Worm (Caenorhabditis elegans) whole organism, L4 larva: ENCODE measurements around the gene ZK892.6.

Experiments
- D1046.2 ChIP-seq: fragments of 200-800 bp; sonication (Bioruptor generic); IDR thresholded peaks from 2 replicates; pipeline ENCODE4 v1.3.6; 2022; ENCODE audit warnings: missing genetic modification characterization, missing compliant biosample characterization
- F10B5.3 ChIP-seq: sonication (generic microtip); optimal IDR thresholded peaks from 2 replicates; lab custom pipeline; 2016; ENCODE audit warnings: mild to moderate bottlenecking, missing genetic modification characterization, missing compliant biosample characterization
- F44E2.7 ChIP-seq: fragments of 200-800 bp; sonication (Bioruptor generic); IDR thresholded peaks from 2 replicates; pipeline ENCODE4 v2.1.2; 2022; ENCODE audit warnings: missing genetic modification characterization, missing compliant biosample characterization
- F49E8.2 ChIP-seq: sonication (generic microtip); optimal IDR thresholded peaks from 2 replicates; lab custom pipeline; 2016; ENCODE audit warnings: missing compliant biosample characterization, mild to moderate bottlenecking, missing genetic modification characterization, borderline replicate concordance
- Y105C5A.15 ChIP-seq: fragments of 200-800 bp; sonication (Bioruptor generic); IDR thresholded peaks from 2 replicates; pipeline ENCODE4 v1.3.6; 2022; ENCODE audit warnings: missing genetic modification characterization, missing compliant biosample characterization
- Y48G9A.11 ChIP-seq: fragments of 200-800 bp; sonication (Bioruptor generic); IDR thresholded peaks from 2 replicates; pipeline ENCODE4 v1.3.6; 2022; ENCODE audit warnings: missing genetic modification reagents, missing genetic modification characterization, missing compliant biosample characterization
- Y5F2A.4 ChIP-seq: fragments of 200-800 bp; sonication (Bioruptor generic); optimal IDR thresholded peaks from 2 replicates; lab custom pipeline; 2018; ENCODE audit warnings: mild to moderate bottlenecking, missing genetic modification characterization, missing compliant biosample characterization
- Y75B8A.6 ChIP-seq: fragments of 200-800 bp; sonication (Bioruptor generic); IDR thresholded peaks from 2 replicates; pipeline ENCODE4 v1.3.6; 2022; ENCODE audit warnings: missing genetic modification reagents, missing genetic modification characterization, missing compliant biosample characterization
- ZK546.5 ChIP-seq, 2 experiments: sonication (generic microtip); optimal IDR thresholded peaks; 2 replicates each; lab custom pipeline; 2017; ENCODE audit warnings: missing biosample characterization in 2 of 2, missing genetic modification characterization in 2 of 2
- arid-1 ChIP-seq: fragments of 200-800 bp; sonication (Bioruptor generic); conservative IDR thresholded peaks from 2 replicates; pipeline ENCODE4 v1.3.6; 2022; ENCODE audit warnings: missing genetic modification reagents, missing genetic modification characterization, missing compliant biosample characterization
- ceh-32 ChIP-seq: sonication (generic microtip); optimal IDR thresholded peaks from 2 replicates; lab custom pipeline; 2016; ENCODE audit warnings: mild to moderate bottlenecking, missing genetic modification characterization, missing compliant biosample characterization; ENCODE audit not compliant: poor library complexity
- ceh-44 ChIP-seq: fragments of 200-800 bp; sonication (Bioruptor generic); IDR thresholded peaks from 2 replicates; pipeline ENCODE4 v1.3.6; 2022; ENCODE audit warnings: missing genetic modification reagents, missing genetic modification characterization, missing compliant biosample characterization
- cey-2 ChIP-seq: sonication (generic microtip); optimal IDR thresholded peaks from 3 replicates; lab custom pipeline; 2017; ENCODE audit warnings: missing genetic modification characterization, mild to moderate bottlenecking, missing compliant biosample characterization, antibody characterized with exemption, borderline replicate concordance; ENCODE audit not compliant: insufficient read depth
- ctbp-1 ChIP-seq: fragments of 200-800 bp; sonication (Bioruptor generic); IDR thresholded peaks from 2 replicates; pipeline ENCODE4 v1.3.6; 2022; ENCODE audit warnings: missing genetic modification reagents, missing genetic modification characterization, missing compliant biosample characterization
- daf-12 ChIP-seq: fragments of 150-350 bp; optimal IDR thresholded peaks from 2 replicates; lab custom pipeline; 2014; ENCODE audit warnings: missing biosample characterization, missing genetic modification reagents, missing genetic modification characterization
- daf-16 ChIP-seq, 3 experiments: sonication (generic microtip); optimal IDR thresholded peaks; 2 replicates each; lab custom pipeline; 2016 to 2017; ENCODE audit warnings: missing genetic modification characterization in 3 of 3, missing genetic modification reagents in 3 of 3, mild to moderate bottlenecking in 2 of 3, missing compliant biosample characterization in 2 of 3, missing biosample characterization in 1 of 3, moderate library complexity in 1 of 3
- daf-19 ChIP-seq: fragments of 200-800 bp; sonication (Bioruptor generic); conservative IDR thresholded peaks from 2 replicates; pipeline ENCODE4 v1.3.6; 2022; ENCODE audit warnings: missing genetic modification characterization, missing compliant biosample characterization
- dmd-6 ChIP-seq: fragments of 200-800 bp; sonication (Bioruptor generic); IDR thresholded peaks from 2 replicates; pipeline ENCODE4 v1.3.6; 2022; ENCODE audit warnings: missing genetic modification reagents, missing genetic modification characterization, missing compliant biosample characterization
- duxl-1 ChIP-seq: sonication (generic microtip); optimal IDR thresholded peaks from 2 replicates; lab custom pipeline; 2016; ENCODE audit warnings: mild to moderate bottlenecking, missing genetic modification characterization, moderate library complexity, missing compliant biosample characterization; ENCODE audit not compliant: poor library complexity
- dve-1 ChIP-seq: sonication (generic microtip); optimal IDR thresholded peaks from 2 replicates; lab custom pipeline; 2017; ENCODE audit warnings: antibody characterized with exemption, mild to moderate bottlenecking, missing genetic modification characterization, missing compliant biosample characterization; ENCODE audit not compliant: insufficient read depth
- hlh-30 ChIP-seq: sonication (generic microtip); optimal IDR thresholded peaks from 2 replicates; lab custom pipeline; 2017; ENCODE audit warnings: antibody characterized with exemption, mild to moderate bottlenecking, missing genetic modification characterization, missing compliant biosample characterization; ENCODE audit not compliant: insufficient read depth
- jun-1 ChIP-seq: fragments of 150-350 bp; optimal IDR thresholded peaks from 2 replicates; lab custom pipeline; 2014; ENCODE audit warnings: missing biosample characterization, missing genetic modification reagents, missing genetic modification characterization
- lim-7 ChIP-seq: fragments of 200-800 bp; sonication (Bioruptor generic); IDR thresholded peaks from 2 replicates; pipeline ENCODE4 v1.3.6; 2022; ENCODE audit warnings: missing genetic modification characterization, missing compliant biosample characterization
- lin-13 ChIP-seq: fragments of 150-350 bp; optimal IDR thresholded peaks from 2 replicates; lab custom pipeline; 2014; ENCODE audit warnings: missing biosample characterization, missing genetic modification reagents, missing genetic modification characterization
- lin-15B ChIP-seq: fragments of 150-350 bp; sonication (generic microtip); optimal IDR thresholded peaks from 3 replicates; lab custom pipeline; 2014; ENCODE audit warnings: missing biosample characterization, missing genetic modification characterization
- lin-38 ChIP-seq: fragments of 200-800 bp; sonication (Bioruptor generic); IDR thresholded peaks from 2 replicates; pipeline ENCODE4 v1.3.6; 2022; ENCODE audit warnings: missing genetic modification reagents, missing genetic modification characterization, missing compliant biosample characterization
- lin-39 ChIP-seq: fragments of 150-350 bp; optimal IDR thresholded peaks from 2 replicates; lab custom pipeline; 2014; ENCODE audit warnings: missing biosample characterization, missing genetic modification reagents, missing genetic modification characterization
- madf-5 ChIP-seq, 2 experiments: fragments of 200-800 bp; sonication (Bioruptor generic); IDR thresholded peaks; 2 replicates each; pipeline ENCODE4 v1.3.6; 2022; ENCODE audit warnings: missing compliant biosample characterization in 2 of 2, missing genetic modification characterization in 2 of 2
- madf-9 ChIP-seq: fragments of 200-800 bp; sonication (Bioruptor generic); conservative IDR thresholded peaks from 2 replicates; pipeline ENCODE4 v1.3.6; 2022; ENCODE audit warnings: missing genetic modification reagents, missing genetic modification characterization, missing compliant biosample characterization
- mdl-1 ChIP-seq, 2 experiments: fragments of 150-350 bp in 1 of 2; sonication (generic microtip) in 1 of 2; optimal IDR thresholded peaks; 2 replicates each; lab custom pipeline; 2014 to 2017; ENCODE audit warnings: missing biosample characterization in 2 of 2, missing genetic modification characterization in 2 of 2
- mdt-29 ChIP-seq: fragments of 200-800 bp; sonication (Bioruptor generic); IDR thresholded peaks from 2 replicates; pipeline ENCODE4 v1.3.6; 2022; ENCODE audit warnings: missing genetic modification reagents, missing genetic modification characterization, missing compliant biosample characterization
- mxl-2 ChIP-seq: fragments of 200-800 bp; sonication (Bioruptor generic); conservative IDR thresholded peaks from 2 replicates; pipeline ENCODE4 v1.3.6; 2022; ENCODE audit warnings: missing genetic modification reagents, missing genetic modification characterization, missing compliant biosample characterization
- nhr-102 ChIP-seq: sonication (generic microtip); optimal IDR thresholded peaks from 2 replicates; lab custom pipeline; 2016; ENCODE audit warnings: mild to moderate bottlenecking, missing genetic modification characterization, moderate library complexity, missing compliant biosample characterization
- nhr-111 ChIP-seq: fragments of 200-800 bp; sonication (Bioruptor generic); optimal IDR thresholded peaks from 2 replicates; lab custom pipeline; 2018; ENCODE audit warnings: mild to moderate bottlenecking, missing genetic modification characterization, missing compliant biosample characterization
- nhr-237 ChIP-seq: sonication (generic microtip); optimal IDR thresholded peaks from 2 replicates; lab custom pipeline; 2017; ENCODE audit warnings: missing biosample characterization, missing genetic modification characterization
- nhr-25 ChIP-seq: sonication (generic microtip); optimal IDR thresholded peaks from 2 replicates; lab custom pipeline; 2017; ENCODE audit warnings: missing genetic modification characterization, mild to moderate bottlenecking, missing compliant biosample characterization, antibody characterized with exemption, moderate library complexity, borderline replicate concordance; ENCODE audit not compliant: insufficient read depth
- nhr-77 ChIP-seq: fragments of 150-350 bp; optimal IDR thresholded peaks from 2 replicates; lab custom pipeline; 2014; ENCODE audit warnings: missing biosample characterization, missing genetic modification characterization
- saeg-2 ChIP-seq: fragments of 200-800 bp; sonication (Bioruptor generic); IDR thresholded peaks from 2 replicates; pipeline ENCODE4 v1.3.6; 2022; ENCODE audit warnings: missing genetic modification reagents, missing genetic modification characterization, missing compliant biosample characterization
- spr-1 ChIP-seq: sonication (generic microtip); optimal IDR thresholded peaks from 2 replicates; lab custom pipeline; 2016; ENCODE audit warnings: mild to moderate bottlenecking, missing genetic modification characterization, missing compliant biosample characterization
- tra-1 ChIP-seq: fragments of 200-800 bp; sonication (Bioruptor generic); IDR thresholded peaks from 2 replicates; pipeline ENCODE4 v1.3.6; 2022; ENCODE audit warnings: missing genetic modification reagents, missing genetic modification characterization, missing compliant biosample characterization
- unc-130 ChIP-seq: sonication (generic microtip); optimal IDR thresholded peaks from 2 replicates; lab custom pipeline; 2016; ENCODE audit warnings: missing genetic modification reagents, missing genetic modification characterization, missing compliant biosample characterization
- unc-39 ChIP-seq: sonication (generic microtip); optimal IDR thresholded peaks from 2 replicates; lab custom pipeline; 2017; ENCODE audit warnings: missing biosample characterization, missing genetic modification characterization
- zag-1 ChIP-seq: fragments of 150-350 bp; optimal IDR thresholded peaks from 2 replicates; lab custom pipeline; 2014; ENCODE audit warnings: missing biosample characterization, missing genetic modification characterization
- ztf-11 ChIP-seq: fragments of 150-350 bp; optimal IDR thresholded peaks from 2 replicates; lab custom pipeline; 2014; ENCODE audit warnings: missing biosample characterization, missing genetic modification characterization
- ztf-7 ChIP-seq: fragments of 150-350 bp; optimal IDR thresholded peaks from 2 replicates; lab custom pipeline; 2014; ENCODE audit warnings: missing biosample characterization, missing genetic modification characterization

The ZK892.6 gene

DNA sequence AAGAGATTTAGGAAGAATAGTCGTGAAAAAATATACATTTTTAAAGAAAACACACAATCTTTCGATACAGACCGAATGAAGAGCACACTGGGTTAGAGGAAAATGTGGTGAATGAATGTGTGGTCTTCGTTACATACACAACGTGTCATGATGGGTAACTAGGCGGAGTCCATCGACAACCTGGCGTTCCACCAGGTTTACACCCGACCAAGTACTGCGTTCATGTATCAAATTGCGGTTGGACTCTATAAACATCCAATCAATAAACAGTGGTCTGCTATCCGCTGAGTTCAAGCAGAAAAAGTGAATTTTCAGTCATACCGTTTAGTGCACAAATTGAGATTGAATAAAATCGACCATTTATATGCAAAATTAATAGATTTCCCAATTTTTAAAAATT, 1.8 kb upstream of the ZK892.6 start, which contains the start of gene sdz-38:
Gene sdz-38 (minus strand): TSS at position 101 of the 400 bp plus-strand sequence.
- no peak for TF ChIP-seq hlh-30 (tag; lab: Kevin White, UChicago)

DNA sequence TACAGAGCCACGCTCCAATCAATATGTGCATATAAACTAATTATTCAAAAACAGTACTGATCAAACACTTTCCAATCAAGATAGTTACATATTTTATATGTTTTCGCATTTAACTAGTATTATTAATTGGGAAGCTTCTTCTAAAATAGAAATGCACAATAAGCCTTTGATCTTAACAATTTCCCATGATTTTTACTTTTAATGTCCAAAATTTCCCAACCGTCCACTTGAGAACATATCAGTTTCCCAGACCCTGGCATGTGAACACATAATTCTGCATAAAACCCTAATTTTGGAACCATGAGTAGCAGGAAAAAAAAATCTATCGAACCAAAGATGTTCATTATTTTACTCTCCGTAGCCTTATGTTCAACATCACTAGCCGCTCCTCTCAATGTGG, 3.5 kb downstream of the ZK892.6 start, which contains the start of gene R53.8:
Gene R53.8 (plus strand): TSS at position 301 of the 400 bp plus-strand sequence.
- TF ChIP-seq daf-12 (tag; lab: Kevin White, UChicago) (no peak), ZK546.5 (tag; optimal IDR thresholded peaks at IDR 0.05; lab: Kevin White, UChicago) (no peak), madf-5 (GFP tag; IDR thresholded peaks at IDR 0.05; lab: Robert Waterston, UW) (no peak), daf-19 (GFP tag; lab: Robert Waterston, UW) (no peak), mxl-2 (GFP tag; lab: Robert Waterston, UW) (no peak), nhr-77 (no peak), nhr-102 (tag; lab: Kevin White, UChicago) (no peak), F44E2.7 (GFP tag; lab: Robert Waterston, UW) (no peak), nhr-237 (no peak), mdl-1 (tag; optimal IDR thresholded peaks at IDR 0.05; lab: Kevin White, UChicago) (no peak), dmd-6 (GFP tag; lab: Robert Waterston, UW) (no peak), Y5F2A.4 (GFP tag; lab: Kevin White, UChicago) (no peak), Y48G9A.11 (GFP tag; lab: Robert Waterston, UW) (no peak), duxl-1 (tag; lab: Kevin White, UChicago) (no peak), mdt-29 (GFP tag; lab: Robert Waterston, UW) (no peak)

DNA sequence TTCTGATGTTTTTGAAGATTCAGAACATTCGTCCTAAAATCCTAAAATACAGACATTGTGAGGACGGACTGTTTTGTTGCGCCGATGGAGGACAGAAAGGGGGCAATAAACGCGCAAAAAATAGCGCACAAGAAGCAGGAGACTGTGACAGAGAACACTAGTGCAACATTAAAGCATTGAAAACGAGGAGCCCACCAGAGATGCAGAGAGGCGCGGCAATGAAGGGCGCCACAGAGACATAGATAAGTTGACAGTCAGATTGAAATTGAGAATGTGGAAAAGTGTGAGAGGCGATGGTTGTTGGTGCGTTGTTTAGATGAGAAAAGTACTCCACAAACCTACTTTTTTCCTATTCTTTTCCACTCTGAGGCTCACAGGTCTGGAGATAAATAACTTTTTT, 5.0 kb downstream of the ZK892.6 start, which contains the start of gene aakg-5:
Gene aakg-5 (minus strand): TSS at position 159 of the 400 bp plus-strand sequence.
- no peak for TF ChIP-seq saeg-2 (GFP tag; lab: Robert Waterston, UW)
- TF ChIP-seq madf-9, result no peak
- TF ChIP-seq cey-2 (tag; lab: Kevin White, UChicago), result no peak
- TF ChIP-seq nhr-25 (tag; lab: Kevin White, UChicago), result peak; percentile 88
- TF ChIP-seq tra-1, result peak; percentile 51; the same call in 1 of the 2 replicates
- no peak for TF ChIP-seq F10B5.3 (tag; lab: Kevin White, UChicago)
- no peak for TF ChIP-seq ceh-44 (GFP tag; lab: Robert Waterston, UW)
- no peak for TF ChIP-seq Y105C5A.15
- 0 out of 2 replicates have a peak, but pooled peaks have one; percentile 24 for TF ChIP-seq arid-1
- TF ChIP-seq ztf-11 (tag; lab: Kevin White, UChicago), result no peak
- no peak for TF ChIP-seq unc-39 (tag; lab: Kevin White, UChicago)
- TF ChIP-seq jun-1 (tag; lab: Kevin White, UChicago), result no peak
- TF ChIP-seq Y75B8A.6 (GFP tag; lab: Robert Waterston, UW), result 0 out of 2 replicates have a peak, but pooled peaks have one; percentile 41
- no peak for TF ChIP-seq lin-39
- peak; percentile 29 for TF ChIP-seq nhr-77
- TF ChIP-seq duxl-1 (tag; lab: Kevin White, UChicago), result no peak
- TF ChIP-seq ztf-7 (tag; lab: Kevin White, UChicago), result no peak
- no peak for TF ChIP-seq unc-130
- peak; percentile 22 to 63 for TF ChIP-seq daf-16 (GFP tag; optimal IDR thresholded peaks at IDR 0.05; lab: Kevin White, UChicago)
- peak; percentile 87 for TF ChIP-seq daf-16 (tag; optimal IDR thresholded peaks at IDR 0.05; lab: Kevin White, UChicago)
- no peak for TF ChIP-seq mxl-2 (GFP tag; lab: Robert Waterston, UW)
- TF ChIP-seq spr-1 (tag; lab: Kevin White, UChicago), result peak; percentile 19
- no peak for TF ChIP-seq nhr-111 (GFP tag; lab: Kevin White, UChicago)
- TF ChIP-seq lim-7 (GFP tag; lab: Robert Waterston, UW), result no peak
- no peak for TF ChIP-seq zag-1 (tag; lab: Kevin White, UChicago)
- no peak for TF ChIP-seq mdt-29 (GFP tag; lab: Robert Waterston, UW)
- TF ChIP-seq lin-13, result no peak
- TF ChIP-seq ceh-32 (tag; lab: Kevin White, UChicago), result no peak
- TF ChIP-seq lin-15B (tag; lab: Kevin White, UChicago), result no peak
- peak; percentile 93 for TF ChIP-seq dve-1 (tag; lab: Kevin White, UChicago)
- TF ChIP-seq F49E8.2 (tag; lab: Kevin White, UChicago), result no peak
- peak; percentile 63 for TF ChIP-seq ctbp-1 (GFP tag; lab: Robert Waterston, UW)
- no peak for TF ChIP-seq D1046.2 (GFP tag; lab: Robert Waterston, UW)
- TF ChIP-seq lin-38, result no peak
